Fruit fly (Drosophila melanogaster) whole organism, embryonic: Measurements from ENCODE around the gene Cdc5.
A peak's percentile ranks its signal among the peaks of the same experiment; 100 is the strongest.

Experiments used
- Adf1 ChIP-seq: fragments of 200-800 bp; sonication (Bioruptor generic); IDR thresholded peaks from 2 replicates; pipeline ENCODE4 v1.3.6; 2022; ENCODE audit warnings: missing biosample characterization, missing genetic modification characterization
- CG10431 ChIP-seq: fragments of 200-800 bp; sonication (Bioruptor generic); optimal IDR thresholded peaks from 3 replicates; lab custom pipeline; 2018; ENCODE audit warnings: missing biosample characterization, mild to moderate bottlenecking, missing genetic modification characterization
- CG14710 ChIP-seq: fragments of 200-800 bp; sonication (Bioruptor generic); optimal IDR thresholded peaks from 3 replicates; lab custom pipeline; 2019; ENCODE audit warnings: missing biosample characterization, mild to moderate bottlenecking, missing genetic modification characterization, moderate library complexity
- CG15514 ChIP-seq: fragments of 200-800 bp; sonication (Bioruptor generic); optimal IDR thresholded peaks from 3 replicates; lab custom pipeline; 2017; ENCODE audit warnings: missing biosample characterization, missing genetic modification characterization, mild to moderate bottlenecking, moderate library complexity, missing genetic modification reagents
- CG1602 ChIP-seq: fragments of 200-800 bp; sonication (Bioruptor generic); optimal IDR thresholded peaks from 3 replicates; lab custom pipeline; 2016; ENCODE audit warnings: missing biosample characterization, missing genetic modification characterization
- CG17361 ChIP-seq: fragments of 200-800 bp; sonication (Bioruptor generic); IDR thresholded peaks from 3 replicates; pipeline ENCODE4 v1.3.6; 2022; ENCODE audit warnings: missing biosample characterization, missing genetic modification characterization
- CG18599 ChIP-seq: fragments of 200-800 bp; sonication (Bioruptor generic); optimal IDR thresholded peaks from 3 replicates; lab custom pipeline; 2017; ENCODE audit warnings: missing biosample characterization, missing genetic modification characterization, mild to moderate bottlenecking, moderate library complexity, missing genetic modification reagents
- CG2712 ChIP-seq: fragments of 200-800 bp; optimal IDR thresholded peaks from 3 replicates; lab custom pipeline; 2019; ENCODE audit warnings: missing biosample characterization, mild to moderate bottlenecking, missing genetic modification characterization, moderate library complexity
- CG31224 ChIP-seq: fragments of 200-800 bp; sonication (Bioruptor generic); IDR thresholded peaks from 2 replicates; pipeline ENCODE4 v1.3.6; 2022; ENCODE audit warnings: missing biosample characterization, missing genetic modification characterization
- CG32532 ChIP-seq: fragments of 200-800 bp; sonication (Bioruptor generic); IDR thresholded peaks from 2 replicates; pipeline ENCODE4 v1.3.6; 2022; ENCODE audit warnings: missing biosample characterization, missing genetic modification characterization
- CG3407 ChIP-seq: fragments of 200-800 bp; sonication (Bioruptor generic); optimal IDR thresholded peaks from 2 replicates; lab custom pipeline; 2018; ENCODE audit warnings: missing biosample characterization, mild to moderate bottlenecking, missing genetic modification characterization
- CG4424 ChIP-seq: fragments of 200-800 bp; sonication (Bioruptor generic); optimal IDR thresholded peaks from 3 replicates; lab custom pipeline; 2016; ENCODE audit warnings: missing biosample characterization, missing genetic modification characterization
- CG6175 ChIP-seq: fragments of 200-800 bp; sonication (Bioruptor generic); IDR thresholded peaks from 3 replicates; pipeline ENCODE4 v1.3.6; 2022; ENCODE audit warnings: missing biosample characterization, missing genetic modification characterization
- CG7271 ChIP-seq: fragments of 200-800 bp; sonication (Bioruptor generic); optimal IDR thresholded peaks from 2 replicates; lab custom pipeline; 2018; ENCODE audit warnings: missing biosample characterization, mild to moderate bottlenecking, missing genetic modification characterization, moderate library complexity
- CG7987 ChIP-seq: fragments of 200-800 bp; sonication (Bioruptor generic); optimal IDR thresholded peaks from 2 replicates; lab custom pipeline; 2018; ENCODE audit warnings: missing biosample characterization, mild to moderate bottlenecking, missing genetic modification characterization, moderate library complexity
- CG8359 ChIP-seq: fragments of 200-800 bp; sonication (Bioruptor generic); optimal IDR thresholded peaks from 2 replicates; lab custom pipeline; 2017; ENCODE audit warnings: missing biosample characterization, mild to moderate bottlenecking, missing genetic modification characterization, borderline replicate concordance
- CG8388 ChIP-seq: fragments of 200-800 bp; sonication (Bioruptor generic); optimal IDR thresholded peaks from 2 replicates; lab custom pipeline; 2019; ENCODE audit warnings: missing biosample characterization, mild to moderate bottlenecking, missing genetic modification characterization, moderate library complexity
- CG8924 ChIP-seq: fragments of 200-800 bp; optimal IDR thresholded peaks from 3 replicates; lab custom pipeline; 2019; ENCODE audit warnings: missing biosample characterization, mild to moderate bottlenecking, missing genetic modification characterization, moderate library complexity
- CG8944 ChIP-seq: fragments of 200-800 bp; sonication (Bioruptor generic); optimal IDR thresholded peaks from 3 replicates; lab custom pipeline; 2016; ENCODE audit warnings: missing biosample characterization, missing genetic modification characterization
- CG9727 ChIP-seq: fragments of 200-800 bp; sonication (Bioruptor generic); optimal IDR thresholded peaks from 3 replicates; lab custom pipeline; 2017; ENCODE audit warnings: missing biosample characterization, mild to moderate bottlenecking, missing genetic modification characterization
- Chrac-16 ChIP-seq: fragments of 200-800 bp; sonication (Bioruptor generic); optimal IDR thresholded peaks from 3 replicates; lab custom pipeline; 2016; ENCODE audit warnings: missing biosample characterization, missing genetic modification characterization
- HLH3B ChIP-seq: fragments of 200-800 bp; sonication (Bioruptor generic); IDR thresholded peaks from 2 replicates; pipeline ENCODE4 v1.3.6; 2022; ENCODE audit warnings: missing biosample characterization, missing genetic modification characterization
- Pdp1 ChIP-seq, 2 experiments: fragments of 200-800 bp; sonication (Bioruptor generic); optimal IDR thresholded peaks; 3 replicates each; lab custom pipeline; 2016; ENCODE audit warnings: missing biosample characterization in 2 of 2, missing genetic modification characterization in 2 of 2, mild to moderate bottlenecking in 1 of 2, moderate library complexity in 1 of 2
- Six4 ChIP-seq: fragments of 200-800 bp; sonication (Bioruptor generic); optimal IDR thresholded peaks from 2 replicates; lab custom pipeline; 2016; ENCODE audit warnings: missing biosample characterization, missing genetic modification characterization
- Ssrp ChIP-seq: fragments of 200-800 bp; sonication (Bioruptor generic); optimal IDR thresholded peaks from 2 replicates; lab custom pipeline; 2018; ENCODE audit warnings: missing biosample characterization, mild to moderate bottlenecking, missing genetic modification characterization, moderate library complexity
- Xbp1 ChIP-seq: fragments of 200-800 bp; sonication (Bioruptor generic); optimal IDR thresholded peaks from 3 replicates; lab custom pipeline; 2016; ENCODE audit warnings: missing biosample characterization, mild to moderate bottlenecking, missing genetic modification characterization
- Xrp1 ChIP-seq: fragments of 200-800 bp; sonication (Bioruptor generic); IDR thresholded peaks from 2 replicates; pipeline ENCODE4 v1.3.6; 2022; ENCODE audit warnings: missing biosample characterization, missing genetic modification characterization
- chif ChIP-seq, 2 experiments: fragments of 200-800 bp; sonication (Bioruptor generic); optimal IDR thresholded peaks; 3 replicates each; lab custom pipeline; 2016; ENCODE audit warnings: missing biosample characterization in 2 of 2, missing genetic modification characterization in 2 of 2
- dmrt11E ChIP-seq: fragments of 200-800 bp; sonication (Bioruptor generic); optimal IDR thresholded peaks from 3 replicates; lab custom pipeline; 2018; ENCODE audit warnings: missing biosample characterization, mild to moderate bottlenecking, missing genetic modification characterization, moderate library complexity
- fd3F ChIP-seq: fragments of 200-800 bp; sonication (Bioruptor generic); optimal IDR thresholded peaks from 2 replicates; lab custom pipeline; 2018; ENCODE audit warnings: missing biosample characterization, mild to moderate bottlenecking, missing genetic modification characterization, moderate library complexity
- gem ChIP-seq: fragments of 200-800 bp; sonication (Bioruptor generic); optimal IDR thresholded peaks from 2 replicates; lab custom pipeline; 2019; ENCODE audit warnings: missing biosample characterization, mild to moderate bottlenecking, missing genetic modification characterization, moderate library complexity
- gfzf ChIP-seq: fragments of 200-800 bp; sonication (Bioruptor generic); optimal IDR thresholded peaks from 2 replicates; lab custom pipeline; 2016; ENCODE audit warnings: missing biosample characterization, mild to moderate bottlenecking, missing genetic modification characterization, moderate library complexity
- nau ChIP-seq: fragments of 200-800 bp; sonication (Bioruptor generic); optimal IDR thresholded peaks from 3 replicates; lab custom pipeline; 2017; ENCODE audit warnings: missing biosample characterization, mild to moderate bottlenecking, missing genetic modification characterization, missing genetic modification reagents
- oc ChIP-seq: fragments of 200-800 bp; sonication (Bioruptor generic); optimal IDR thresholded peaks from 2 replicates; lab custom pipeline; 2018; ENCODE audit warnings: missing biosample characterization, mild to moderate bottlenecking, missing genetic modification characterization, moderate library complexity
- pita ChIP-seq: fragments of 200-800 bp; sonication (Bioruptor generic); optimal IDR thresholded peaks from 2 replicates; lab custom pipeline; 2017; ENCODE audit warnings: missing biosample characterization, mild to moderate bottlenecking, missing genetic modification characterization
- ranshi ChIP-seq: fragments of 200-800 bp; sonication (Bioruptor generic); IDR thresholded peaks from 2 replicates; pipeline ENCODE4 v1.3.6; 2022; ENCODE audit warnings: missing biosample characterization, missing genetic modification characterization
- row ChIP-seq: fragments of 200-800 bp; sonication (Bioruptor generic); IDR thresholded peaks from 3 replicates; pipeline ENCODE4 v1.3.6; 2022; ENCODE audit warnings: missing biosample characterization, missing genetic modification characterization
- sc ChIP-seq, 3 experiments: fragments of >200 bp in 2 of 3; fragments of 200-800 bp in 1 of 3; sonication (Bioruptor generic) in 1 of 3; optimal IDR thresholded peaks; 2 replicates in 2 of 3; 3 replicates in 1 of 3; lab custom pipeline; 2017; ENCODE audit warnings: mild to moderate bottlenecking in 1 of 3, missing biosample characterization in 1 of 3, missing genetic modification characterization in 1 of 3, missing genetic modification reagents in 1 of 3
- schlank ChIP-seq: fragments of 200-800 bp; sonication (Bioruptor generic); optimal IDR thresholded peaks from 2 replicates; lab custom pipeline; 2018; ENCODE audit warnings: missing biosample characterization, mild to moderate bottlenecking, missing genetic modification characterization
- sens ChIP-seq: fragments of 200-800 bp; sonication (Bioruptor generic); peaks from one replicate; lab custom pipeline; 2016; ENCODE audit warnings: missing biosample characterization, missing genetic modification characterization
- sim ChIP-seq: fragments of 200-800 bp; sonication (Bioruptor generic); IDR thresholded peaks from 2 replicates; pipeline ENCODE4 v1.3.6; 2022; ENCODE audit warnings: missing biosample characterization, missing genetic modification characterization
- sqz ChIP-seq: fragments of 200-800 bp; sonication (Bioruptor generic); optimal IDR thresholded peaks from 3 replicates; lab custom pipeline; 2018; ENCODE audit warnings: missing biosample characterization, mild to moderate bottlenecking, missing genetic modification characterization
- stwl ChIP-seq: fragments of 200-800 bp; sonication (Bioruptor generic); optimal IDR thresholded peaks from 3 replicates; lab custom pipeline; 2018; ENCODE audit warnings: missing biosample characterization, mild to moderate bottlenecking, missing genetic modification characterization, moderate library complexity
- sug ChIP-seq: fragments of 200-800 bp; optimal IDR thresholded peaks from 2 replicates; lab custom pipeline; 2019; ENCODE audit warnings: missing biosample characterization, mild to moderate bottlenecking, missing genetic modification characterization, moderate library complexity
- tap ChIP-seq: fragments of 200-800 bp; optimal IDR thresholded peaks from 3 replicates; lab custom pipeline; 2019; ENCODE audit warnings: missing biosample characterization, mild to moderate bottlenecking, missing genetic modification characterization, moderate library complexity
- tio ChIP-seq: fragments of 200-800 bp; sonication (Bioruptor generic); optimal IDR thresholded peaks from 2 replicates; lab custom pipeline; 2017; ENCODE audit warnings: missing biosample characterization, missing genetic modification characterization, inconsistent platforms
- tup ChIP-seq: fragments of 200-800 bp; sonication (Bioruptor generic); optimal IDR thresholded peaks from 2 replicates; lab custom pipeline; 2016; ENCODE audit warnings: missing biosample characterization, mild to moderate bottlenecking, missing genetic modification characterization, moderate library complexity
- vnd ChIP-seq: fragments of 200-800 bp; sonication (Bioruptor generic); IDR thresholded peaks from 3 replicates; pipeline ENCODE4 v1.3.6; 2022; ENCODE audit warnings: missing biosample characterization, missing genetic modification characterization; ENCODE audit not compliant: partially characterized antibody
- zen ChIP-seq: fragments of 200-800 bp; sonication (Bioruptor generic); optimal IDR thresholded peaks from 3 replicates; lab custom pipeline; 2018; ENCODE audit warnings: missing biosample characterization, mild to moderate bottlenecking, missing genetic modification characterization, moderate library complexity

Cdc5 gene

DNA sequence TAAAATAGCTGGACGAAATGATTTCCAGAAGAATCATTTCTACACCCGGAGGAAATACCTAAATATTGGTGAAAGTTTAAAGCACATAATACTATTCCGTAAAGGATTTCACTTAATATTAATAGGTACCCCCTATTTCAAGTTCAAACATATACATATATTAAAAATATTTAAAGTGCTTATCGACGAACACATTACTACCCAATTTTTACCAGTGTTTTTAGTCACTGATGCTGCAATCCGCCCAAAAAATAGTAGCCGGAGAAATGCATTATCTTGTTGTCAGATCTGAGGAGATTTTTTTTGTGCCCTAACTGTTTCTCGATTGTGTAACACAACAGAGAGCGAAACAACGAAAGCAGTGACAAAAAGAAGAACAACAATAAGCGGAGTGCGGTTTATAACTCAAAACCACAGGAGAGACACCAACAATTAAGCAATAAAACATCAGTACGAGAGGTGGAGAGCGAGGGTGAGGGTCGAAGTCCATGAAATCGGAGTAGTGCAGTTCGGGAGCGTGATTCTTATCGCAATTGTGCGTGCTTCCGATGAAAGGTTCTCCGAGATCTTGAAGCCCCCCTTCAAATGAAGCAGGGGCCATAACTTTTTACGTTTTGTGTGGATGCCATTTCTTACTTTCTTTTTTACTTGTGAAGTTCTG lies 19.8 kb upstream of the Cdc5 start (continued):
- TF ChIP-seq zen (tag; lab: Kevin White, UChicago) (peak; percentile 50), CG3407 (GFP tag; lab: Kevin White, UChicago) (no peak), oc (tag; lab: Kevin White, UChicago) (no peak), Ssrp (tag; lab: Kevin White, UChicago) (peak; percentile 25), row (GFP tag; lab: Robert Waterston, UW) (peak; percentile 38; the same call in 2 of the 3 replicates), dmrt11E (tag; lab: Kevin White, UChicago) (peak; percentile 81), CG10431 (GFP tag; lab: Kevin White, UChicago) (no peak), Six4 (no peak), CG6175 (GFP tag; lab: Robert Waterston, UW) (no peak), sqz (GFP tag; lab: Kevin White, UChicago) (peak; percentile 68), Xrp1 (peak; percentile 71), gfzf (GFP tag; lab: Kevin White, UChicago) (no peak), CG4424 (GFP tag; lab: Kevin White, UChicago) (peak; percentile 39), CG9727 (GFP tag; lab: Kevin White, UChicago) (peak; percentile 55), sens (GFP tag; lab: Kevin White, UChicago) (peak; percentile 86), sim (GFP tag; lab: Robert Waterston, UW) (no peak), schlank (no peak), CG8924 (tag; lab: Kevin White, UChicago) (peak; percentile 42), tio (GFP tag; lab: Kevin White, UChicago) (no peak), ranshi (GFP tag; lab: Robert Waterston, UW) (no peak), CG2712 (tag; lab: Kevin White, UChicago) (peak; percentile 70), sug (tag; lab: Kevin White, UChicago) (no peak), CG8388 (GFP tag; lab: Kevin White, UChicago) (peak; percentile 38), CG15514 (GFP tag; lab: Kevin White, UChicago) (no peak), CG1602 (GFP tag; lab: Kevin White, UChicago) (peak; percentile 21), nau (GFP tag; lab: Kevin White, UChicago) (no peak), CG18599 (GFP tag; lab: Kevin White, UChicago) (no peak), sc (optimal IDR thresholded peaks at IDR 0.05; lab: Kevin White, UChicago) (no peak), sc (GFP tag; optimal IDR thresholded peaks at IDR 0.05; lab: Kevin White, UChicago) (peak; percentile 7), CG8359 (GFP tag; lab: Kevin White, UChicago) (peak; percentile 0), CG7987 (no peak), CG17361 (GFP tag; lab: Robert Waterston, UW) (peak; percentile 50; the same call in 2 of the 3 replicates), stwl (tag; lab: Kevin White, UChicago) (no peak), tap (no peak), CG32532 (GFP tag; lab: Robert Waterston, UW) (no peak), chif (GFP tag; optimal IDR thresholded peaks at IDR 0.05; lab: Kevin White, UChicago) (peak in 1 of 2 experiments; percentile 23), CG7271 (tag; lab: Kevin White, UChicago) (no peak), HLH3B (no peak), vnd (GFP tag; lab: Robert Waterston, UW) (no peak), pita (no peak), Chrac-16 (GFP tag; lab: Kevin White, UChicago) (peak; percentile 17), gem (tag; lab: Kevin White, UChicago) (peak; percentile 65), Xbp1 (GFP tag; lab: Kevin White, UChicago) (no peak), Adf1 (no peak), tup (GFP tag; lab: Kevin White, UChicago) (no peak), CG14710 (tag; lab: Kevin White, UChicago) (peak; percentile 63), fd3F (GFP tag; lab: Kevin White, UChicago) (no peak), CG8944 (GFP tag; lab: Kevin White, UChicago) (no peak), CG31224 (GFP tag; lab: Robert Waterston, UW) (no peak), Pdp1 (GFP tag; optimal IDR thresholded peaks at IDR 0.05; lab: Kevin White, UChicago) (peak in 1 of 2 experiments; percentile 74)
